Fruit fly (Drosophila melanogaster) whole organism: ENCODE data around the gene HIP.

Experiments used
- CG8478 ChIP-seq: fragments of >200 bp; optimal IDR thresholded peaks from 2 replicates; lab custom pipeline; 2018; ENCODE audit warnings: inconsistent platforms
- Dll ChIP-seq: fragments of >200 bp; optimal IDR thresholded peaks from 2 replicates; lab custom pipeline; 2017
- EcR ChIP-seq, 2 experiments: fragments of >200 bp; optimal IDR thresholded peaks; 2 replicates each; lab custom pipeline; 2017; ENCODE audit warnings: missing biosample characterization in 2 of 2, missing genetic modification characterization in 2 of 2, missing genetic modification reagents in 2 of 2
- pan ChIP-seq: fragments of >200 bp; optimal IDR thresholded peaks from 2 replicates; lab custom pipeline; 2017
- psq ChIP-seq: fragments of >200 bp; optimal IDR thresholded peaks from 2 replicates; lab custom pipeline; 2017
- usp ChIP-seq: fragments of >200 bp; optimal IDR thresholded peaks from 2 replicates; lab custom pipeline; 2017; ENCODE audit warnings: missing biosample characterization, missing genetic modification characterization, mixed read lengths

dm6 chrX:3772434-3772810 is 26.5 kb upstream of the HIP start:
- TF ChIP-seq pan (lab: Kevin White, UChicago) (no peak), EcR (GFP tag; optimal IDR thresholded peaks at IDR 0.05; lab: Kevin White, UChicago) (no peak), CG8478 (lab: Kevin White, UChicago) (no peak), psq (lab: Kevin White, UChicago) (no peak), usp (GFP tag; lab: Kevin White, UChicago) (no peak), Dll (lab: Kevin White, UChicago) (no peak)
